Fruit fly (Drosophila melanogaster) whole organism, embryonic: ENCODE data around the gene iav.

ENCODE experiments used
- Bdp1 ChIP-seq: fragments of 200-800 bp; sonication (Bioruptor generic); optimal IDR thresholded peaks from 3 replicates; lab custom pipeline; 2016; ENCODE audit warnings: missing biosample characterization, missing genetic modification characterization
- Bgb ChIP-seq: fragments of 200-800 bp; sonication (Bioruptor generic); IDR thresholded peaks from 2 replicates; pipeline ENCODE4 v1.3.6; 2022; ENCODE audit warnings: missing biosample characterization, missing genetic modification characterization; ENCODE audit not compliant: partially characterized antibody
- CG10147 ChIP-seq: fragments of 200-800 bp; sonication (Bioruptor generic); optimal IDR thresholded peaks from 2 replicates; lab custom pipeline; 2019; ENCODE audit warnings: missing biosample characterization, mild to moderate bottlenecking, missing genetic modification characterization, moderate library complexity
- CG1024 ChIP-seq: fragments of 200-800 bp; sonication (Bioruptor generic); IDR thresholded peaks from 2 replicates; pipeline ENCODE4 v1.3.6; 2022; ENCODE audit warnings: missing biosample characterization, missing genetic modification characterization
- CG12155 ChIP-seq: fragments of 200-800 bp; sonication (Bioruptor generic); optimal IDR thresholded peaks from 3 replicates; lab custom pipeline; 2016; ENCODE audit warnings: missing biosample characterization, missing genetic modification characterization
- CG14860 ChIP-seq: fragments of 200-800 bp; sonication (Bioruptor generic); IDR thresholded peaks from 3 replicates; pipeline ENCODE4 v1.3.6; 2022; ENCODE audit warnings: missing biosample characterization, missing genetic modification characterization; ENCODE audit not compliant: partially characterized antibody
- CG15269 ChIP-seq: fragments of 200-800 bp; sonication (Bioruptor generic); optimal IDR thresholded peaks from 2 replicates; lab custom pipeline; 2018; ENCODE audit warnings: missing biosample characterization, mild to moderate bottlenecking, missing genetic modification characterization, moderate library complexity
- CG17912 ChIP-seq: fragments of 200-800 bp; sonication (Bioruptor generic); optimal IDR thresholded peaks from 2 replicates; lab custom pipeline; 2018; ENCODE audit warnings: missing biosample characterization, mild to moderate bottlenecking, missing genetic modification characterization
- CG2712 ChIP-seq: fragments of 200-800 bp; optimal IDR thresholded peaks from 3 replicates; lab custom pipeline; 2019; ENCODE audit warnings: missing biosample characterization, mild to moderate bottlenecking, missing genetic modification characterization, moderate library complexity
- CG30403 ChIP-seq: fragments of 200-800 bp; sonication (Bioruptor generic); optimal IDR thresholded peaks from 3 replicates; lab custom pipeline; 2016; ENCODE audit warnings: missing biosample characterization, missing genetic modification characterization
- CG32532 ChIP-seq: fragments of 200-800 bp; sonication (Bioruptor generic); IDR thresholded peaks from 2 replicates; pipeline ENCODE4 v1.3.6; 2022; ENCODE audit warnings: missing biosample characterization, missing genetic modification characterization
- CG34422 ChIP-seq: fragments of 200-800 bp; sonication (Bioruptor generic); IDR thresholded peaks from 3 replicates; pipeline ENCODE4 v1.3.6; 2022; ENCODE audit warnings: missing biosample characterization, missing genetic modification characterization
- CG3726 ChIP-seq: fragments of 200-800 bp; sonication (Bioruptor generic); IDR thresholded peaks from 3 replicates; pipeline ENCODE4, ENCODE4 v1.3.6; 2022; ENCODE audit warnings: missing biosample characterization, missing genetic modification characterization
- CG4707 ChIP-seq: fragments of 200-800 bp; sonication (Bioruptor generic); optimal IDR thresholded peaks from 2 replicates; lab custom pipeline; 2018; ENCODE audit warnings: missing biosample characterization, mild to moderate bottlenecking, missing genetic modification characterization, moderate library complexity
- CG6765 ChIP-seq: fragments of 200-800 bp; sonication (Bioruptor generic); optimal IDR thresholded peaks from 3 replicates; lab custom pipeline; 2017; ENCODE audit warnings: missing biosample characterization, mild to moderate bottlenecking, missing genetic modification characterization
- CG7928 ChIP-seq: fragments of 200-800 bp; sonication (Bioruptor generic); optimal IDR thresholded peaks from 2 replicates; lab custom pipeline; 2017; ENCODE audit warnings: missing biosample characterization, mild to moderate bottlenecking, missing genetic modification characterization
- CG8765 ChIP-seq: fragments of 200-800 bp; sonication (Bioruptor generic); IDR thresholded peaks from 2 replicates; pipeline ENCODE4 v1.3.6; 2022; ENCODE audit warnings: missing biosample characterization, missing genetic modification characterization
- CG8924 ChIP-seq: fragments of 200-800 bp; optimal IDR thresholded peaks from 3 replicates; lab custom pipeline; 2019; ENCODE audit warnings: missing biosample characterization, mild to moderate bottlenecking, missing genetic modification characterization, moderate library complexity
- CG9817 ChIP-seq: fragments of 200-800 bp; sonication (Bioruptor generic); optimal IDR thresholded peaks from 2 replicates; lab custom pipeline; 2018; ENCODE audit warnings: missing biosample characterization, mild to moderate bottlenecking, missing genetic modification characterization, moderate library complexity
- CHES-1-like ChIP-seq: fragments of 200-800 bp; sonication (Bioruptor generic); optimal IDR thresholded peaks from 2 replicates; lab custom pipeline; 2016; ENCODE audit warnings: missing biosample characterization, missing genetic modification characterization
- CTCF ChIP-seq: fragments of 200-800 bp; sonication (Bioruptor generic); optimal IDR thresholded peaks from 2 replicates; lab custom pipeline; 2017; ENCODE audit warnings: missing biosample characterization, mild to moderate bottlenecking, missing genetic modification characterization, moderate library complexity
- Dll ChIP-seq: fragments of 200-800 bp; sonication (Bioruptor generic); IDR thresholded peaks from 4 replicates; pipeline ENCODE4 v1.3.6; 2022; ENCODE audit warnings: missing biosample characterization, missing genetic modification characterization; ENCODE audit not compliant: partially characterized antibody
- Dref ChIP-seq: fragments of 200-800 bp; sonication (Bioruptor generic); IDR thresholded peaks from 2 replicates; pipeline ENCODE4 v1.3.6; 2022; ENCODE audit warnings: missing biosample characterization, missing genetic modification characterization
- HLH4C ChIP-seq: fragments of 200-800 bp; sonication (Bioruptor generic); IDR thresholded peaks from 3 replicates; pipeline ENCODE4 v1.3.6; 2022; ENCODE audit warnings: missing biosample characterization, missing genetic modification characterization; ENCODE audit not compliant: partially characterized antibody
- HLH54F ChIP-seq: fragments of 200-800 bp; sonication (Bioruptor generic); optimal IDR thresholded peaks from 3 replicates; lab custom pipeline; 2016; ENCODE audit warnings: missing biosample characterization, missing genetic modification characterization
- Hsf ChIP-seq: fragments of 200-800 bp; sonication (Bioruptor generic); optimal IDR thresholded peaks from 3 replicates; lab custom pipeline; 2016; ENCODE audit warnings: missing biosample characterization, missing genetic modification characterization
- MTF-1 ChIP-seq: fragments of 200-800 bp; sonication (Bioruptor generic); optimal IDR thresholded peaks from 2 replicates; lab custom pipeline; 2018; ENCODE audit warnings: missing biosample characterization, mild to moderate bottlenecking, missing genetic modification characterization, borderline replicate concordance
- Nf-YC ChIP-seq: fragments of 200-800 bp; optimal IDR thresholded peaks from 3 replicates; lab custom pipeline; 2019; ENCODE audit warnings: missing biosample characterization, mild to moderate bottlenecking, missing genetic modification characterization, moderate library complexity
- Stat92E ChIP-seq, 3 experiments: fragments of >200 bp in 2 of 3; fragments of 200-800 bp in 1 of 3; sonication (Bioruptor generic) in 1 of 3; optimal IDR thresholded peaks; 2 replicates each; lab custom pipeline; 2017 to 2019; ENCODE audit warnings: missing biosample characterization in 3 of 3, missing genetic modification characterization in 3 of 3, mild to moderate bottlenecking in 1 of 3, moderate library complexity in 1 of 3
- ab ChIP-seq: fragments of 200-800 bp; sonication (Bioruptor generic); optimal IDR thresholded peaks from 2 replicates; lab custom pipeline; 2016; ENCODE audit warnings: missing biosample characterization, missing genetic modification characterization
- aop ChIP-seq: fragments of 200-800 bp; sonication (Bioruptor generic); IDR thresholded peaks from 2 replicates; pipeline ENCODE4 v1.3.6; 2022; ENCODE audit warnings: missing biosample characterization, missing genetic modification characterization
- chm ChIP-seq: fragments of 200-800 bp; sonication (Bioruptor generic); IDR thresholded peaks from 2 replicates; pipeline ENCODE4 v1.3.6; 2022; ENCODE audit warnings: missing biosample characterization, missing genetic modification characterization
- crol ChIP-seq: fragments of 200-800 bp; sonication (Bioruptor generic); IDR thresholded peaks from 2 replicates; pipeline ENCODE4 v1.3.6; 2022; ENCODE audit warnings: missing biosample characterization, missing genetic modification characterization
- emc ChIP-seq: fragments of 200-800 bp; sonication (Bioruptor generic); optimal IDR thresholded peaks from 2 replicates; lab custom pipeline; 2016; ENCODE audit warnings: missing biosample characterization, missing genetic modification characterization
- ewg ChIP-seq: fragments of 200-800 bp; sonication (Bioruptor generic); optimal IDR thresholded peaks from 3 replicates; lab custom pipeline; 2017; ENCODE audit warnings: mild to moderate bottlenecking, missing biosample characterization, missing genetic modification reagents, missing genetic modification characterization
- fd96Cb ChIP-seq: fragments of 200-800 bp; sonication (Bioruptor generic); optimal IDR thresholded peaks from 2 replicates; lab custom pipeline; 2018; ENCODE audit warnings: missing biosample characterization, mild to moderate bottlenecking, missing genetic modification characterization, moderate library complexity
- inv ChIP-seq: fragments of 200-800 bp; sonication (Bioruptor generic); IDR thresholded peaks from 2 replicates; pipeline ENCODE4 v1.3.6; 2022; ENCODE audit warnings: missing biosample characterization, missing genetic modification characterization; ENCODE audit not compliant: partially characterized antibody
- jigr1 ChIP-seq: fragments of 200-800 bp; sonication (Bioruptor generic); IDR thresholded peaks from 3 replicates; pipeline ENCODE4 v1.3.6; 2022; ENCODE audit warnings: missing biosample characterization, missing genetic modification characterization
- ken ChIP-seq: fragments of 200-800 bp; sonication (Bioruptor generic); IDR thresholded peaks from 3 replicates; pipeline ENCODE4 v1.3.6; 2022; ENCODE audit warnings: missing biosample characterization, missing genetic modification characterization
- knrl ChIP-seq: fragments of 200-800 bp; sonication (Bioruptor generic); IDR thresholded peaks from 3 replicates; pipeline ENCODE4 v1.3.6; 2022; ENCODE audit warnings: missing biosample characterization, missing genetic modification characterization; ENCODE audit not compliant: partially characterized antibody
- lbe ChIP-seq: fragments of 200-800 bp; sonication (Bioruptor generic); optimal IDR thresholded peaks from 2 replicates; lab custom pipeline; 2016; ENCODE audit warnings: missing biosample characterization, mild to moderate bottlenecking, missing genetic modification characterization
- mirr ChIP-seq: fragments of 200-800 bp; sonication (Bioruptor generic); optimal IDR thresholded peaks from 3 replicates; lab custom pipeline; 2018; ENCODE audit warnings: missing biosample characterization, mild to moderate bottlenecking, missing genetic modification characterization
- otp ChIP-seq: fragments of 200-800 bp; sonication (Bioruptor generic); IDR thresholded peaks from 3 replicates; pipeline ENCODE4, ENCODE4 v1.3.6; 2022; ENCODE audit warnings: missing biosample characterization, missing genetic modification characterization
- ro ChIP-seq: fragments of 200-800 bp; sonication (Bioruptor generic); IDR thresholded peaks from 2 replicates; pipeline ENCODE4 v1.3.6; 2022; ENCODE audit warnings: missing biosample characterization, missing genetic modification characterization
- slou ChIP-seq: fragments of 200-800 bp; sonication (Bioruptor generic); optimal IDR thresholded peaks from 3 replicates; lab custom pipeline; 2016; ENCODE audit warnings: missing biosample characterization, missing genetic modification characterization
- slp2 ChIP-seq: fragments of 200-800 bp; sonication (Bioruptor generic); optimal IDR thresholded peaks from 2 replicates; lab custom pipeline; 2016; ENCODE audit warnings: missing biosample characterization, missing genetic modification characterization
- sna ChIP-seq: fragments of 200-800 bp; sonication (Bioruptor generic); IDR thresholded peaks from 2 replicates; pipeline ENCODE4 v1.3.6; 2022; ENCODE audit warnings: missing biosample characterization, missing genetic modification characterization; ENCODE audit not compliant: partially characterized antibody
- sob ChIP-seq: fragments of 200-800 bp; sonication (Bioruptor generic); IDR thresholded peaks from 2 replicates; pipeline ENCODE4 v1.3.6; 2022; ENCODE audit warnings: missing biosample characterization, missing genetic modification characterization
- trem ChIP-seq: fragments of 200-800 bp; optimal IDR thresholded peaks from 3 replicates; lab custom pipeline; 2019; ENCODE audit warnings: missing biosample characterization, mild to moderate bottlenecking, missing genetic modification characterization, moderate library complexity

The iav gene

DNA sequence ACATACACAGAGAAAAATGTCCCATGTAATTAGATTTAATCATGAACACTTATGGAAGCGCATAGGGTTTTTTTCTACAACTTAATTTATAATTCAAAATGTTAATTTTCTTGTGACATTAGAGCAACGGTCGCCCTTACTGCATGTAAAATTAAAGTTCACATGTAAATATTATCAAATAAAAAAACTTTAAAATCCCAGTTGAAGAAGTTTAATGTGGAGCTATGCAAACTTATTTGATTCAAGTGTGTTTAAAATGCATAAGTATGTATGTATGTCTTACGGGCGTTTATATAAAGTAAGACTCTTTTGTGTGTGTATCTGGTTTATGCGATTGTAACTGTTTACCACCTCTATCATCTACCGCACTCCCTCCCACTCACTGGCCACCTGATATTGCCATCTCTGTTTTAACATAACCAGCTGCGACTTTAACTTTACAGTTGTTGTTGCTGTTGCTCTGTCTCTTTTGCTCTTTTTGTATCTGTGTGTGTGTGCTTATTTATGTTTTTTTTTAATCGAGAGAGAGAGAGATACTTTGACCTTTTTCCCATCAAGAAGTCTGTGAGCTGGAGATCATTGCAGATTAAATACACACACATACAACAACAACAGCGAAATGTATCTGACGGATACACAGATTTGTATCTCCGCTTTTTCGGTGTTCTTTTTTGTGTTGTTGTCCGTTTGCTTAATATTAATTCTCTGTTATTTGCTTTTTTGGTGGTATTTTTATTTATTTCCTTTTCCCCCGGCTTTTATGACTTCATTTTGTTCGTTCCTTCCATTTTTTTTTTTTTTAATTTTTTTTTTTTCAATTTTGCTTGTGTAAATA is 41.8 kb downstream of the iav start (continued):
- TF ChIP-seq sna (no peak), CG10147 (peak; percentile 61), sob (GFP tag; lab: Robert Waterston, UW) (peak; percentile 74), CG17912 (GFP tag; lab: Kevin White, UChicago) (peak; percentile 76), Dll (GFP tag; lab: Robert Waterston, UW) (no peak), CG6765 (GFP tag; lab: Kevin White, UChicago) (peak; percentile 78), emc (GFP tag; lab: Kevin White, UChicago) (no peak), trem (tag; lab: Kevin White, UChicago) (peak; percentile 64), inv (GFP tag; lab: Robert Waterston, UW) (no peak), fd96Cb (peak; percentile 84), CG14860 (no peak), mirr (GFP tag; lab: Kevin White, UChicago) (peak; percentile 35), Hsf (GFP tag; lab: Kevin White, UChicago) (peak; percentile 88), CG12155 (peak; percentile 53), CG8924 (tag; lab: Kevin White, UChicago) (peak; percentile 94), slou (GFP tag; lab: Kevin White, UChicago) (peak; percentile 88), crol (GFP tag; lab: Robert Waterston, UW) (no peak), CG7928 (GFP tag; lab: Kevin White, UChicago) (no peak), Stat92E (GFP tag; optimal IDR thresholded peaks at IDR 0.05; lab: Kevin White, UChicago) (no peak), Nf-YC (tag; lab: Kevin White, UChicago) (peak; percentile 50), CG32532 (GFP tag; lab: Robert Waterston, UW) (peak; percentile 44; the same call in 1 of the 2 replicates), ken (peak; percentile 65; the same call in 2 of the 3 replicates), ab (peak; percentile 50), CG4707 (GFP tag; lab: Kevin White, UChicago) (peak; percentile 81), MTF-1 (no peak), slp2 (peak; percentile 57), knrl (GFP tag; lab: Robert Waterston, UW) (no peak), CG2712 (tag; lab: Kevin White, UChicago) (peak; percentile 86), CG34422 (GFP tag; lab: Robert Waterston, UW) (0 out of 3 replicates have a peak, but pooled peaks have one; percentile 55), Bgb (GFP tag; lab: Robert Waterston, UW) (no peak; the same call in 1 of the 2 replicates), CTCF (peak; percentile 52), otp (GFP tag; lab: Robert Waterston, UW) (0 out of 3 replicates have a peak, but pooled peaks have one; percentile 18), CG9817 (peak; percentile 89), aop (no peak), Bdp1 (GFP tag; lab: Kevin White, UChicago) (peak; percentile 79), jigr1 (GFP tag; lab: Robert Waterston, UW) (0 out of 3 replicates have a peak, but pooled peaks have one; percentile 27), ro (GFP tag; lab: Robert Waterston, UW) (no peak), HLH54F (peak; percentile 19), CG15269 (tag; lab: Kevin White, UChicago) (peak; percentile 96), Dref (GFP tag; lab: Robert Waterston, UW) (no peak), lbe (GFP tag; lab: Kevin White, UChicago) (peak; percentile 47), CG3726 (GFP tag; lab: Robert Waterston, UW) (no peak), ewg (GFP tag; lab: Kevin White, UChicago) (peak; percentile 87), CG8765 (GFP tag; lab: Robert Waterston, UW) (no peak), CHES-1-like (GFP tag; lab: Kevin White, UChicago) (peak; percentile 59), CG30403 (GFP tag; lab: Kevin White, UChicago) (peak; percentile 94), HLH4C (GFP tag; lab: Robert Waterston, UW) (no peak), chm (peak; percentile 60; the same call in 1 of the 2 replicates), CG1024 (GFP tag; lab: Robert Waterston, UW) (no peak)
